Worm (Caenorhabditis elegans) whole organism, L4 larva: ENCODE measurements around the gene Y102A11A.5.

Source experiments
- F26F4.8 ChIP-seq: fragments of 200-800 bp; sonication (Bioruptor generic); conservative IDR thresholded peaks from 2 replicates; pipeline ENCODE4 v1.3.6; 2022; ENCODE audit warnings: missing genetic modification characterization, missing compliant biosample characterization
- F49E8.2 ChIP-seq: sonication (generic microtip); optimal IDR thresholded peaks from 2 replicates; lab custom pipeline; 2016; ENCODE audit warnings: missing compliant biosample characterization, mild to moderate bottlenecking, missing genetic modification characterization, borderline replicate concordance
- T20F7.1 ChIP-seq: fragments of 200-800 bp; sonication (Bioruptor generic); optimal IDR thresholded peaks from 2 replicates; lab custom pipeline; 2018; ENCODE audit warnings: mild to moderate bottlenecking, missing genetic modification characterization, missing compliant biosample characterization
- T26A8.4 ChIP-seq: fragments of 200-800 bp; sonication (Bioruptor generic); IDR thresholded peaks from 2 replicates; pipeline ENCODE4 v1.3.6; 2022; ENCODE audit warnings: missing genetic modification characterization, missing compliant biosample characterization
- Y105C5A.15 ChIP-seq: fragments of 200-800 bp; sonication (Bioruptor generic); IDR thresholded peaks from 2 replicates; pipeline ENCODE4 v1.3.6; 2022; ENCODE audit warnings: missing genetic modification characterization, missing compliant biosample characterization
- Y48G9A.11 ChIP-seq: fragments of 200-800 bp; sonication (Bioruptor generic); IDR thresholded peaks from 2 replicates; pipeline ENCODE4 v1.3.6; 2022; ENCODE audit warnings: missing genetic modification reagents, missing genetic modification characterization, missing compliant biosample characterization
- Y5F2A.4 ChIP-seq: fragments of 200-800 bp; sonication (Bioruptor generic); optimal IDR thresholded peaks from 2 replicates; lab custom pipeline; 2018; ENCODE audit warnings: mild to moderate bottlenecking, missing genetic modification characterization, missing compliant biosample characterization
- aha-1 ChIP-seq: fragments of 150-350 bp; peaks from one replicate; lab custom pipeline; 2014; ENCODE audit warnings: missing biosample characterization, missing genetic modification characterization
- aly-2 ChIP-seq: sonication (generic microtip); optimal IDR thresholded peaks from 2 replicates; lab custom pipeline; 2018; ENCODE audit warnings: missing biosample characterization, missing genetic modification characterization
- arid-1 ChIP-seq: fragments of 200-800 bp; sonication (Bioruptor generic); conservative IDR thresholded peaks from 2 replicates; pipeline ENCODE4 v1.3.6; 2022; ENCODE audit warnings: missing genetic modification reagents, missing genetic modification characterization, missing compliant biosample characterization
- ceh-32 ChIP-seq: sonication (generic microtip); optimal IDR thresholded peaks from 2 replicates; lab custom pipeline; 2016; ENCODE audit warnings: mild to moderate bottlenecking, missing genetic modification characterization, missing compliant biosample characterization; ENCODE audit not compliant: poor library complexity
- ceh-44 ChIP-seq: fragments of 200-800 bp; sonication (Bioruptor generic); IDR thresholded peaks from 2 replicates; pipeline ENCODE4 v1.3.6; 2022; ENCODE audit warnings: missing genetic modification reagents, missing genetic modification characterization, missing compliant biosample characterization
- ceh-62 ChIP-seq: sonication (generic microtip); optimal IDR thresholded peaks from 2 replicates; lab custom pipeline; 2017; ENCODE audit warnings: missing biosample characterization, missing genetic modification characterization
- daf-19 ChIP-seq: fragments of 200-800 bp; sonication (Bioruptor generic); conservative IDR thresholded peaks from 2 replicates; pipeline ENCODE4 v1.3.6; 2022; ENCODE audit warnings: missing genetic modification characterization, missing compliant biosample characterization
- daf-8 ChIP-seq: fragments of 200-800 bp; sonication (Bioruptor generic); IDR thresholded peaks from 2 replicates; pipeline ENCODE4 v1.3.6; 2022; ENCODE audit warnings: missing genetic modification characterization, missing compliant biosample characterization
- dmd-6 ChIP-seq: fragments of 200-800 bp; sonication (Bioruptor generic); IDR thresholded peaks from 2 replicates; pipeline ENCODE4 v1.3.6; 2022; ENCODE audit warnings: missing genetic modification reagents, missing genetic modification characterization, missing compliant biosample characterization
- dmd-8 ChIP-seq: fragments of 200-800 bp; sonication (Bioruptor generic); IDR thresholded peaks from 2 replicates; pipeline ENCODE4 v1.3.6; 2022; ENCODE audit warnings: missing genetic modification characterization, missing compliant biosample characterization
- dpl-1 ChIP-seq: fragments of 150-350 bp; optimal IDR thresholded peaks from 2 replicates; lab custom pipeline; 2014; ENCODE audit warnings: missing biosample characterization, missing genetic modification reagents, missing genetic modification characterization
- egl-43 ChIP-seq: fragments of 200-800 bp; sonication (Bioruptor generic); IDR thresholded peaks from 2 replicates; pipeline ENCODE4 v1.3.6; 2022; ENCODE audit warnings: missing genetic modification reagents, missing genetic modification characterization, missing compliant biosample characterization
- fkh-10 ChIP-seq: fragments of 150-350 bp; optimal IDR thresholded peaks from 2 replicates; lab custom pipeline; 2014; ENCODE audit warnings: missing biosample characterization, missing genetic modification reagents, missing genetic modification characterization
- gei-8 ChIP-seq: fragments of 200-800 bp; sonication (Bioruptor generic); optimal IDR thresholded peaks from 2 replicates; lab custom pipeline; 2018; ENCODE audit warnings: mild to moderate bottlenecking, missing genetic modification characterization, missing compliant biosample characterization
- hif-1 ChIP-seq, 2 experiments: sonication (generic microtip); optimal IDR thresholded peaks; 2 replicates each; lab custom pipeline; 2016 to 2017; ENCODE audit warnings: missing compliant biosample characterization in 2 of 2, missing genetic modification characterization in 2 of 2, missing genetic modification reagents in 2 of 2, missing genotype in 2 of 2, mild to moderate bottlenecking in 1 of 2
- hlh-11 ChIP-seq: fragments of 200-800 bp; sonication (Bioruptor generic); optimal IDR thresholded peaks from 2 replicates; lab custom pipeline; 2018; ENCODE audit warnings: mild to moderate bottlenecking, missing genetic modification characterization, missing compliant biosample characterization
- hlh-30 ChIP-seq: sonication (generic microtip); optimal IDR thresholded peaks from 2 replicates; lab custom pipeline; 2017; ENCODE audit warnings: antibody characterized with exemption, mild to moderate bottlenecking, missing genetic modification characterization, missing compliant biosample characterization; ENCODE audit not compliant: insufficient read depth
- hmg-1.1 ChIP-seq: fragments of 200-800 bp; sonication (Bioruptor generic); IDR thresholded peaks from 2 replicates; pipeline ENCODE4 v1.3.6; 2022; ENCODE audit warnings: missing genetic modification reagents, missing genetic modification characterization, missing compliant biosample characterization
- lin-13 ChIP-seq: fragments of 150-350 bp; optimal IDR thresholded peaks from 2 replicates; lab custom pipeline; 2014; ENCODE audit warnings: missing biosample characterization, missing genetic modification reagents, missing genetic modification characterization
- lin-15B ChIP-seq: fragments of 150-350 bp; sonication (generic microtip); optimal IDR thresholded peaks from 3 replicates; lab custom pipeline; 2014; ENCODE audit warnings: missing biosample characterization, missing genetic modification characterization
- lin-38 ChIP-seq: fragments of 200-800 bp; sonication (Bioruptor generic); IDR thresholded peaks from 2 replicates; pipeline ENCODE4 v1.3.6; 2022; ENCODE audit warnings: missing genetic modification reagents, missing genetic modification characterization, missing compliant biosample characterization
- mdl-1 ChIP-seq, 2 experiments: fragments of 150-350 bp in 1 of 2; sonication (generic microtip) in 1 of 2; optimal IDR thresholded peaks; 2 replicates each; lab custom pipeline; 2014 to 2017; ENCODE audit warnings: missing biosample characterization in 2 of 2, missing genetic modification characterization in 2 of 2
- mep-1 ChIP-seq: fragments of 150-350 bp; sonication (generic microtip); optimal IDR thresholded peaks from 3 replicates; lab custom pipeline; 2014; ENCODE audit warnings: missing biosample characterization, missing genetic modification characterization
- mxl-2 ChIP-seq: fragments of 200-800 bp; sonication (Bioruptor generic); conservative IDR thresholded peaks from 2 replicates; pipeline ENCODE4 v1.3.6; 2022; ENCODE audit warnings: missing genetic modification reagents, missing genetic modification characterization, missing compliant biosample characterization
- mxl-3 ChIP-seq: fragments of 200-800 bp; sonication (Bioruptor generic); optimal IDR thresholded peaks from 2 replicates; lab custom pipeline; 2018; ENCODE audit warnings: mild to moderate bottlenecking, missing genetic modification characterization, missing compliant biosample characterization
- nhr-10 ChIP-seq: fragments of 150-350 bp; optimal IDR thresholded peaks from 2 replicates; lab custom pipeline; 2014; ENCODE audit warnings: missing biosample characterization, missing genetic modification characterization
- nhr-102 ChIP-seq: sonication (generic microtip); optimal IDR thresholded peaks from 2 replicates; lab custom pipeline; 2016; ENCODE audit warnings: mild to moderate bottlenecking, missing genetic modification characterization, moderate library complexity, missing compliant biosample characterization
- nhr-11 ChIP-seq: fragments of 150-350 bp; optimal IDR thresholded peaks from 2 replicates; lab custom pipeline; 2014; ENCODE audit warnings: missing biosample characterization, missing genetic modification characterization
- nhr-111 ChIP-seq: fragments of 200-800 bp; sonication (Bioruptor generic); optimal IDR thresholded peaks from 2 replicates; lab custom pipeline; 2018; ENCODE audit warnings: mild to moderate bottlenecking, missing genetic modification characterization, missing compliant biosample characterization
- nhr-25 ChIP-seq: sonication (generic microtip); optimal IDR thresholded peaks from 2 replicates; lab custom pipeline; 2017; ENCODE audit warnings: missing genetic modification characterization, mild to moderate bottlenecking, missing compliant biosample characterization, antibody characterized with exemption, moderate library complexity, borderline replicate concordance; ENCODE audit not compliant: insufficient read depth
- nhr-42 ChIP-seq: fragments of 200-800 bp; sonication (Bioruptor generic); IDR thresholded peaks from 2 replicates; pipeline ENCODE4 v1.3.6; 2022; ENCODE audit warnings: missing genetic modification characterization, missing compliant biosample characterization
- nhr-48 ChIP-seq: sonication (generic microtip); optimal IDR thresholded peaks from 2 replicates; lab custom pipeline; 2016; ENCODE audit warnings: mild to moderate bottlenecking, missing genetic modification characterization, missing compliant biosample characterization
- nhr-77 ChIP-seq: fragments of 150-350 bp; optimal IDR thresholded peaks from 2 replicates; lab custom pipeline; 2014; ENCODE audit warnings: missing biosample characterization, missing genetic modification characterization
- pha-4 ChIP-seq, 2 experiments: fragments of 150-350 bp in 1 of 2; fragments of 200-800 bp in 1 of 2; sonication (Bioruptor generic) in 1 of 2; IDR thresholded peaks in 1 of 2; optimal IDR thresholded peaks in 1 of 2; 2 replicates each; pipeline versions ENCODE4 v1.3.6 to Lab custom; 2014 to 2022; ENCODE audit warnings: missing genetic modification characterization in 2 of 2, missing genetic modification reagents in 2 of 2, missing biosample characterization in 1 of 2, missing compliant biosample characterization in 1 of 2
- pqm-1 ChIP-seq: sonication (generic microtip); optimal IDR thresholded peaks from 2 replicates; lab custom pipeline; 2017; ENCODE audit warnings: missing biosample characterization, missing genetic modification characterization
- rbr-2 ChIP-seq: sonication (generic microtip); optimal IDR thresholded peaks from 2 replicates; lab custom pipeline; 2016; ENCODE audit warnings: missing genotype, missing genetic modification characterization, missing compliant biosample characterization
- sdz-12 ChIP-seq: fragments of 200-800 bp; sonication (Bioruptor generic); optimal IDR thresholded peaks from 2 replicates; lab custom pipeline; 2018; ENCODE audit warnings: mild to moderate bottlenecking, missing genetic modification characterization, missing compliant biosample characterization
- set-16 ChIP-seq: fragments of 200-800 bp; sonication (Bioruptor generic); IDR thresholded peaks from 2 replicates; pipeline ENCODE4 v1.3.6; 2022; ENCODE audit warnings: missing genetic modification reagents, missing genetic modification characterization, missing compliant biosample characterization
- tra-1 ChIP-seq: fragments of 200-800 bp; sonication (Bioruptor generic); IDR thresholded peaks from 2 replicates; pipeline ENCODE4 v1.3.6; 2022; ENCODE audit warnings: missing genetic modification reagents, missing genetic modification characterization, missing compliant biosample characterization
- unc-39 ChIP-seq: sonication (generic microtip); optimal IDR thresholded peaks from 2 replicates; lab custom pipeline; 2017; ENCODE audit warnings: missing biosample characterization, missing genetic modification characterization
- zag-1 ChIP-seq: fragments of 150-350 bp; optimal IDR thresholded peaks from 2 replicates; lab custom pipeline; 2014; ENCODE audit warnings: missing biosample characterization, missing genetic modification characterization
- zip-2 ChIP-seq: fragments of 150-350 bp; optimal IDR thresholded peaks from 2 replicates; lab custom pipeline; 2014; ENCODE audit warnings: missing biosample characterization, missing genetic modification characterization

Y102A11A.5 gene

ce11 chrX:2071392-2072001 is 40.1 kb upstream of the Y102A11A.5 start (continued):
- TF ChIP-seq hmg-1.1 (GFP tag; lab: Robert Waterston, UW): peak; percentile 76
- TF ChIP-seq lin-15B: no peak
- no peak for TF ChIP-seq pha-4 (GFP tag; IDR thresholded peaks at IDR 0.05; lab: Robert Waterston, UW)
- peak; percentile 25 for TF ChIP-seq pha-4 (tag; optimal IDR thresholded peaks at IDR 0.05; lab: Kevin White, UChicago)
- no peak for TF ChIP-seq zip-2 (tag; lab: Kevin White, UChicago)
- TF ChIP-seq nhr-77: no peak
- no peak for TF ChIP-seq nhr-102
- no peak for TF ChIP-seq ceh-32 (tag; lab: Kevin White, UChicago)
- TF ChIP-seq tra-1 (GFP tag; lab: Robert Waterston, UW): 0 out of 2 replicates have a peak, but pooled peaks have one; percentile 57
- no peak for TF ChIP-seq nhr-111 (GFP tag; lab: Kevin White, UChicago)
- TF ChIP-seq lin-13 (GFP tag; lab: Kevin White, UChicago): peak; percentile 34
- peak; percentile 91 for TF ChIP-seq hlh-11
- peak; percentile 59 for TF ChIP-seq set-16
- TF ChIP-seq T26A8.4: no peak
- TF ChIP-seq zag-1: no peak
- peak; percentile 17 for TF ChIP-seq fkh-10 (GFP tag; lab: Kevin White, UChicago)
- peak; percentile 0 for TF ChIP-seq pqm-1 (tag; lab: Kevin White, UChicago)
- peak; percentile 85 for TF ChIP-seq mep-1 (tag; lab: Kevin White, UChicago)
- TF ChIP-seq hif-1 (tag; optimal IDR thresholded peaks at IDR 0.05; lab: Kevin White, UChicago): peak in 1 of 2 experiments; percentile 36
- TF ChIP-seq ceh-44 (GFP tag; lab: Robert Waterston, UW): no peak
- TF ChIP-seq mdl-1 (tag; optimal IDR thresholded peaks at IDR 0.05; lab: Kevin White, UChicago): peak; percentile 65 to 79
- peak; percentile 40 for TF ChIP-seq T20F7.1
- peak; percentile 63; the same call in 1 of the 2 replicates for TF ChIP-seq nhr-42 (GFP tag; lab: Robert Waterston, UW)
- TF ChIP-seq nhr-11 (tag; lab: Kevin White, UChicago): peak; percentile 62
- peak; percentile 34 for TF ChIP-seq nhr-48 (tag; lab: Kevin White, UChicago)
- TF ChIP-seq F49E8.2 (tag; lab: Kevin White, UChicago): no peak
- no peak for TF ChIP-seq aly-2
- TF ChIP-seq Y5F2A.4: no peak
- TF ChIP-seq daf-8 (GFP tag; lab: Robert Waterston, UW): no peak
- TF ChIP-seq nhr-10: no peak
- TF ChIP-seq arid-1: no peak
- TF ChIP-seq nhr-25 (tag; lab: Kevin White, UChicago): peak; percentile 58
- peak; percentile 77 for TF ChIP-seq mxl-3
- peak; percentile 40 for TF ChIP-seq dpl-1 (GFP tag; lab: Kevin White, UChicago)
- TF ChIP-seq Y105C5A.15: no peak
- TF ChIP-seq dmd-6: peak; percentile 81
- no peak for TF ChIP-seq unc-39
- TF ChIP-seq, all 104 proteins: peak for 32

ce11 chrX:2070418-2070996 is 39.1 kb upstream of the Y102A11A.5 start, which contains the start of gene acl-4:
TSS of gene acl-4 (minus strand) at chrX:2070444.
- TF ChIP-seq hlh-30: peak; percentile 16
- TF ChIP-seq nhr-42 (GFP tag; lab: Robert Waterston, UW): no peak
- no peak for TF ChIP-seq F26F4.8 (GFP tag; lab: Robert Waterston, UW)
- no peak for TF ChIP-seq lin-15B
- TF ChIP-seq aha-1 (tag; lab: Kevin White, UChicago): peak; percentile 64
- TF ChIP-seq fkh-10 (GFP tag; lab: Kevin White, UChicago): no peak
- TF ChIP-seq gei-8: no peak
- no peak for TF ChIP-seq rbr-2
- no peak for TF ChIP-seq sdz-12 (GFP tag; lab: Kevin White, UChicago)
- TF ChIP-seq T26A8.4: no peak
- peak in 1 of 2 experiments; percentile 41 for TF ChIP-seq mdl-1 (tag; optimal IDR thresholded peaks at IDR 0.05; lab: Kevin White, UChicago)
- no peak for TF ChIP-seq daf-19 (GFP tag; lab: Robert Waterston, UW)
- TF ChIP-seq ceh-62 (tag; lab: Kevin White, UChicago): no peak
- TF ChIP-seq egl-43 (GFP tag; lab: Robert Waterston, UW): no peak
- no peak for TF ChIP-seq mxl-3
- no peak for TF ChIP-seq dmd-8 (GFP tag; lab: Robert Waterston, UW)
- TF ChIP-seq dmd-6: peak; percentile 83
- TF ChIP-seq lin-38 (GFP tag; lab: Robert Waterston, UW): no peak
- no peak for TF ChIP-seq mxl-2 (GFP tag; lab: Robert Waterston, UW)
- no peak for TF ChIP-seq Y48G9A.11
- TF ChIP-seq set-16: no peak
- TF ChIP-seq Y105C5A.15: no peak
